Fruit fly (Drosophila melanogaster) S2 (cell line): ENCODE results near the gene plx.

ENCODE experiments used
- CG8478 ChIP-seq: fragments of >200 bp; optimal IDR thresholded peaks from 2 replicates; lab custom pipeline; 2018
- CTCF ChIP-seq, 2 experiments: fragments of >200 bp; optimal IDR thresholded peaks; 2 replicates each; lab custom pipeline; 2018

dm6 chr3R:5704982-5705381 lies 19.3 kb downstream of the plx start:
- TF ChIP-seq CG8478 (lab: Kevin White, UChicago) (no peak), CTCF (optimal IDR thresholded peaks at IDR 0.05; lab: Kevin White, UChicago) (no peak)
